Worm (Caenorhabditis elegans) whole organism, L1 larva: ENCODE results near the gene M04C3.2.
A peak's percentile ranks its signal among the peaks of the same experiment; 100 is the strongest.

Experiments
- C04F5.9 ChIP-seq: sonication (generic microtip); optimal IDR thresholded peaks from 2 replicates; lab custom pipeline; 2016; ENCODE audit warnings: missing genetic modification characterization, missing compliant biosample characterization
- F16B12.6 ChIP-seq: fragments of 150-350 bp; optimal IDR thresholded peaks from 2 replicates; lab custom pipeline; 2014; ENCODE audit warnings: missing biosample characterization, missing genetic modification characterization
- Y116A8C.19 ChIP-seq: sonication (generic microtip); optimal IDR thresholded peaks from 2 replicates; lab custom pipeline; 2016; ENCODE audit warnings: missing compliant biosample characterization, missing genetic modification characterization, borderline replicate concordance
- ceh-63 ChIP-seq: fragments of 200-800 bp; sonication (Bioruptor generic); optimal IDR thresholded peaks from 2 replicates; lab custom pipeline; 2018; ENCODE audit warnings: mild to moderate bottlenecking, missing genetic modification characterization, missing compliant biosample characterization
- ceh-82 ChIP-seq, 3 experiments: fragments of 150-350 bp in 1 of 3; sonication (generic microtip) in 2 of 3; optimal IDR thresholded peaks; 2 replicates each; lab custom pipeline; 2014 to 2017; ENCODE audit warnings: missing biosample characterization in 3 of 3, missing genetic modification characterization in 3 of 3
- dpl-1 ChIP-seq, 3 experiments: fragments of 150-350 bp in 2 of 3; sonication (generic microtip) in 1 of 3; optimal IDR thresholded peaks; 2 replicates each; lab custom pipeline; 2014 to 2017; ENCODE audit warnings: missing biosample characterization in 3 of 3, missing genetic modification characterization in 3 of 3, missing genetic modification reagents in 3 of 3
- dsc-1 ChIP-seq: sonication (generic microtip); optimal IDR thresholded peaks from 2 replicates; lab custom pipeline; 2016; ENCODE audit warnings: mild to moderate bottlenecking, missing genetic modification characterization, missing compliant biosample characterization
- efl-1 ChIP-seq, 4 experiments: fragments of 150-350 bp; optimal IDR thresholded peaks in 3 of 4; peaks in 1 of 4; 1 replicate in 1 of 4; 2 replicates in 3 of 4; lab custom pipeline; 2014; ENCODE audit warnings: missing biosample characterization in 2 of 4, missing genetic modification characterization in 2 of 4, missing genetic modification reagents in 2 of 4
- egl-13 ChIP-seq: sonication (generic microtip); optimal IDR thresholded peaks from 2 replicates; lab custom pipeline; 2016; ENCODE audit warnings: missing genotype, missing genetic modification reagents, missing genetic modification characterization, missing compliant biosample characterization
- egl-27 ChIP-seq, 2 experiments: fragments of 150-350 bp in 1 of 2; sonication (generic microtip); optimal IDR thresholded peaks; 3 replicates each; lab custom pipeline; 2017 to 2018; ENCODE audit warnings: missing biosample characterization in 2 of 2, missing genetic modification characterization in 2 of 2, missing genetic modification reagents in 2 of 2
- elt-2 ChIP-seq: sonication (generic microtip); optimal IDR thresholded peaks from 2 replicates; lab custom pipeline; 2016; ENCODE audit warnings: missing genetic modification characterization, mild to moderate bottlenecking, inconsistent platforms, missing compliant biosample characterization, missing genetic modification reagents
- elt-3 ChIP-seq, 6 experiments: fragments of 150-350 bp in 1 of 6; sonication (generic microtip); optimal IDR thresholded peaks; 2 replicates each; lab custom pipeline; 2017 to 2018; ENCODE audit warnings: missing biosample characterization in 6 of 6, missing genetic modification characterization in 6 of 6, inconsistent platforms in 1 of 6
- fkh-10 ChIP-seq: sonication (generic microtip); optimal IDR thresholded peaks from 2 replicates; lab custom pipeline; 2017; ENCODE audit warnings: missing biosample characterization, missing genetic modification reagents, missing genetic modification characterization
- fkh-8 ChIP-seq: sonication (generic microtip); optimal IDR thresholded peaks from 2 replicates; lab custom pipeline; 2016; ENCODE audit warnings: mild to moderate bottlenecking, missing genetic modification characterization, missing compliant biosample characterization
- hlh-17 ChIP-seq: fragments of 200-800 bp; sonication (Bioruptor generic); optimal IDR thresholded peaks from 2 replicates; lab custom pipeline; 2018; ENCODE audit warnings: missing genetic modification characterization, mild to moderate bottlenecking, missing compliant biosample characterization, moderate library complexity, borderline replicate concordance
- isw-1 ChIP-seq: fragments of 200-800 bp; sonication (Bioruptor generic); IDR thresholded peaks from 2 replicates; pipeline ENCODE4 v1.3.6; 2022; ENCODE audit warnings: missing genetic modification characterization, missing compliant biosample characterization
- lin-35 ChIP-seq, 2 experiments: fragments of 150-350 bp; optimal IDR thresholded peaks; 2 replicates each; lab custom pipeline; 2014; ENCODE audit warnings: missing biosample characterization in 2 of 2, missing genetic modification characterization in 2 of 2, missing genetic modification reagents in 2 of 2
- lin-39 ChIP-seq: fragments of 150-350 bp; optimal IDR thresholded peaks from 2 replicates; lab custom pipeline; 2014; ENCODE audit warnings: missing biosample characterization, missing genetic modification reagents, missing genetic modification characterization
- nhr-11 ChIP-seq: fragments of 150-350 bp; optimal IDR thresholded peaks from 2 replicates; lab custom pipeline; 2014; ENCODE audit warnings: missing biosample characterization, missing genetic modification characterization
- nhr-20 ChIP-seq: sonication (generic microtip); optimal IDR thresholded peaks from 2 replicates; lab custom pipeline; 2016; ENCODE audit warnings: mild to moderate bottlenecking, missing genetic modification characterization, missing compliant biosample characterization
- nhr-237 ChIP-seq: fragments of 150-350 bp; optimal IDR thresholded peaks from 2 replicates; lab custom pipeline; 2014; ENCODE audit warnings: missing biosample characterization, missing genetic modification characterization
- nhr-47 ChIP-seq: sonication (generic microtip); optimal IDR thresholded peaks from 2 replicates; lab custom pipeline; 2016; ENCODE audit warnings: mild to moderate bottlenecking, missing genetic modification characterization, moderate library complexity, missing compliant biosample characterization
- nhr-71 ChIP-seq: sonication (generic microtip); optimal IDR thresholded peaks from 2 replicates; lab custom pipeline; 2016; ENCODE audit warnings: mild to moderate bottlenecking, missing genetic modification characterization, moderate library complexity, missing compliant biosample characterization
- nhr-76 ChIP-seq: sonication (generic microtip); optimal IDR thresholded peaks from 2 replicates; lab custom pipeline; 2017; ENCODE audit warnings: missing biosample characterization, missing genetic modification characterization
- nhr-84 ChIP-seq: sonication (generic microtip); optimal IDR thresholded peaks from 2 replicates; lab custom pipeline; 2017; ENCODE audit warnings: missing biosample characterization, missing genetic modification characterization
- snpc-4 ChIP-seq: fragments of 150-350 bp; optimal IDR thresholded peaks from 2 replicates; lab custom pipeline; 2014; ENCODE audit warnings: missing biosample characterization, missing genetic modification characterization
- snu-23 ChIP-seq: sonication (generic microtip); optimal IDR thresholded peaks from 2 replicates; lab custom pipeline; 2016; ENCODE audit warnings: missing genetic modification characterization, missing compliant biosample characterization
- swsn-7 ChIP-seq: sonication (generic microtip); optimal IDR thresholded peaks from 2 replicates; lab custom pipeline; 2016; ENCODE audit warnings: missing genetic modification characterization, missing compliant biosample characterization
- tlp-1 ChIP-seq: fragments of 150-350 bp; optimal IDR thresholded peaks from 2 replicates; lab custom pipeline; 2014; ENCODE audit warnings: missing biosample characterization, missing genetic modification characterization
- unc-130 ChIP-seq: fragments of 150-350 bp; optimal IDR thresholded peaks from 2 replicates; lab custom pipeline; 2017; ENCODE audit warnings: missing biosample characterization, missing genetic modification characterization, inconsistent platforms
- unc-30 ChIP-seq: sonication (generic microtip); optimal IDR thresholded peaks from 2 replicates; lab custom pipeline; 2017; ENCODE audit warnings: missing biosample characterization, missing genetic modification characterization
- unc-86 ChIP-seq: sonication (generic microtip); optimal IDR thresholded peaks from 2 replicates; lab custom pipeline; 2016; ENCODE audit warnings: missing genetic modification characterization, missing compliant biosample characterization
- vab-15 ChIP-seq: sonication (generic microtip); optimal IDR thresholded peaks from 2 replicates; lab custom pipeline; 2017; ENCODE audit warnings: missing genotype, mild to moderate bottlenecking, missing genetic modification characterization, missing compliant biosample characterization

Gene M04C3.2

ce11 chrV:19403619-19404018 is 45.1 kb downstream of the M04C3.2 start:
- no peak for TF ChIP-seq elt-3 (tag; optimal IDR thresholded peaks at IDR 0.05; lab: Kevin White, UChicago)
- TF ChIP-seq efl-1 (optimal IDR thresholded peaks at IDR 0.05; lab: Kevin White, UChicago): no peak
- TF ChIP-seq efl-1 (GFP tag; optimal IDR thresholded peaks at IDR 0.05 in 1 of 2; lab: Kevin White, UChicago): peak in 1 of 2 experiments; percentile 68

ce11 chrV:19402855-19403254 is 45.9 kb downstream of the M04C3.2 start, which contains the start of gene C25F9.12:
Gene C25F9.12 (minus strand): TSS chrV:19402955.
- no peak for TF ChIP-seq nhr-47 (tag; lab: Kevin White, UChicago)
- TF ChIP-seq egl-27 (tag; optimal IDR thresholded peaks at IDR 0.05; lab: Kevin White, UChicago): no peak
- TF ChIP-seq isw-1 (GFP tag; lab: Robert Waterston, UW): no peak
- TF ChIP-seq nhr-71 (tag; lab: Kevin White, UChicago): no peak
- TF ChIP-seq dsc-1: no peak

ce11 chrV:19401429-19401828 is 47.3 kb downstream of the M04C3.2 start:
- TF ChIP-seq lin-39 (tag; lab: Kevin White, UChicago): no peak
- TF ChIP-seq nhr-84 (tag; lab: Kevin White, UChicago): no peak
- TF ChIP-seq tlp-1 (tag; lab: Kevin White, UChicago): peak; percentile 62
- TF ChIP-seq ceh-82 (tag; optimal IDR thresholded peaks at IDR 0.05; lab: Kevin White, UChicago): no peak
- TF ChIP-seq efl-1 (optimal IDR thresholded peaks at IDR 0.05; lab: Kevin White, UChicago): no peak
- peak in 1 of 2 experiments; percentile 9 for TF ChIP-seq efl-1 (GFP tag; optimal IDR thresholded peaks at IDR 0.05 in 1 of 2; lab: Kevin White, UChicago)
- TF ChIP-seq elt-2 (tag; lab: Kevin White, UChicago): peak; percentile 32

DNA sequence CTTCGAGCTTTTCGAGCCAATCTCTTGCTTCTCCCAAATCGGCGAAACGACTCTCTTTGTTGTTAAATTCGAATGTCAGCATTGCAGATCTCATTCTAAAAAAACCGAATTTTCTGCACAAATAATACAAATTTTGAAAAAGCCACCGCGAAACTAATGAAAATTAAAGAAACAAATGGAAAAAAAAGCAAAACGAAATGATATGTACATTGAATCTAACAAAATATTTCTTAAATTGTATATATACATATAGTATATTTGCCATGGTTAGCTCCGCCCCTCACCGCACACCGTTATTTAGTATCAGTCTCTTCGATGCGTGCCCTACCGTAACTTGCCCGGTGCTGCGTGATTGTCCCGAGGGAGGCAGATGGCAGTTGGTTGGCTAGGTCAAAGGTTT is 48.1 kb downstream of the M04C3.2 start, which contains the start of gene srw-86:
TSS of gene srw-86 (minus strand) at position 101 of the 400 bp plus-strand sequence.
- TF ChIP-seq egl-13 (no peak), nhr-76 (tag; lab: Kevin White, UChicago) (no peak), tlp-1 (tag; lab: Kevin White, UChicago) (no peak), lin-35 (GFP tag; optimal IDR thresholded peaks at IDR 0.05; lab: Kevin White, UChicago) (no peak), vab-15 (tag; lab: Kevin White, UChicago) (no peak), F16B12.6 (tag; lab: Kevin White, UChicago) (no peak), C04F5.9 (tag; lab: Kevin White, UChicago) (no peak)

DNA sequence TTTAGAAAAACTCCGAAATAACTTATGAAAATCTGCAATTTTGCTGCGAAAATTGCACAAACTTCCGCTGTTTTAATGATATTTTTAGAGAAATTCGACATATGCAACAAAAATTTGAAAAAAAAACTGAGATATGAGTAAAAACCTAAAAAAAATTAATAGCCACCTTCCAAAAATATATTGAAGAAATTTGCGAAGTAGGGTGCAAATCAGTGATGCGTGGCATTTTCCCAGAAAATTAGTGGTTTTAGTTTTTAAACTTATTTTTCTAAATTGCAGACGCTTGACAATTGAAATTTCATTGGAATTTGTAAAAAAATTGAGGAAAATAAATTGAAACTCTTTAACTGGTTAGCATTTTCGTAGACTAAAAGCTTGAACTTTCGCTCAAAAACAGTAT is 49.8 kb downstream of the M04C3.2 start, which contains the start of gene C25F9.13:
TSS of gene C25F9.13 (minus strand) at position 101 of the 400 bp plus-strand sequence.
- no peak for TF ChIP-seq F16B12.6 (tag; lab: Kevin White, UChicago)
- TF ChIP-seq snpc-4 (tag; lab: Kevin White, UChicago): no peak
- TF ChIP-seq Y116A8C.19: no peak
- no peak for TF ChIP-seq swsn-7 (tag; lab: Kevin White, UChicago)
- no peak for TF ChIP-seq ceh-82 (tag; optimal IDR thresholded peaks at IDR 0.05; lab: Kevin White, UChicago)
- TF ChIP-seq isw-1 (GFP tag; lab: Robert Waterston, UW): no peak
- no peak for TF ChIP-seq unc-86 (tag; lab: Kevin White, UChicago)

DNA sequence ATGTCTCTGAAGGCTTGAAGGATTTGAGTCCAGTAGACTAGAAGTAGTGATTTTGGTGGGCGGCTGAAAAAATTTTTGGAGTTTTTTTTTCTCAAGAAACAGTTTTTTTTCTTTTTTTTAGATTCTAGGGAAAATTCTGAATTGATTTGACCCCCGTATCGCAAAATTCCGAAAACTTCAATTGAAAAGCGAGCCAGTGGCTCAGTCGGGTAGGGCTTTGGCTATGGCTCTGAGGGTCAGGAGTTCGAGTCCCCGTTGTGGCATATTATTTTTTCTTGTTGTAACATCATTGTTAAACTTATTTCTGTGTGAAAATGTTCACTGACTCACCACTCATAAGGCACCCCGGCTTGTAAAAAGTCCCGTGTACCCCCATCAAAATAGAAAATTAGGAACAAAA is 50.3 kb downstream of the M04C3.2 start:
- TF ChIP-seq fkh-8 (tag; lab: Kevin White, UChicago) (no peak), ceh-63 (GFP tag; lab: Kevin White, UChicago) (no peak), hlh-17 (no peak), unc-130 (no peak), dpl-1 (GFP tag; optimal IDR thresholded peaks at IDR 0.05; lab: Kevin White, UChicago) (no peak), nhr-237 (no peak), lin-39 (tag; lab: Kevin White, UChicago) (no peak), snu-23 (GFP tag; lab: Kevin White, UChicago) (no peak), nhr-76 (tag; lab: Kevin White, UChicago) (no peak), fkh-10 (GFP tag; lab: Kevin White, UChicago) (no peak), unc-30 (tag; lab: Kevin White, UChicago) (no peak), efl-1 (optimal IDR thresholded peaks at IDR 0.05; lab: Kevin White, UChicago) (no peak), efl-1 (GFP tag; optimal IDR thresholded peaks at IDR 0.05 in 1 of 2; lab: Kevin White, UChicago) (no peak), nhr-20 (tag; lab: Kevin White, UChicago) (no peak), elt-3 (tag; optimal IDR thresholded peaks at IDR 0.05; lab: Kevin White, UChicago) (no peak), nhr-11 (no peak)
